Fruit fly (Drosophila melanogaster) whole organism, pupa: ENCODE results near the gene ND-MNLL.
A peak's percentile ranks its signal among the peaks of the same experiment; 100 is the strongest.

Experiments
- CG10348 ChIP-seq: fragments of 200-800 bp; sonication (Bioruptor generic); IDR thresholded peaks from 2 replicates; pipeline ENCODE4 v1.3.6; 2022; ENCODE audit warnings: missing biosample characterization, missing genetic modification characterization
- CG12605 ChIP-seq: fragments of 200-800 bp; sonication (Bioruptor generic); IDR thresholded peaks from 2 replicates; pipeline ENCODE4 v1.3.6; 2022; ENCODE audit warnings: missing biosample characterization, missing genetic modification characterization
- CG13204 ChIP-seq: fragments of 200-800 bp; sonication (Bioruptor generic); optimal IDR thresholded peaks from 2 replicates; lab custom pipeline; 2018; ENCODE audit warnings: missing biosample characterization, mild to moderate bottlenecking, missing genetic modification characterization, moderate library complexity
- CG14655 ChIP-seq: fragments of 200-800 bp; sonication (Bioruptor generic); optimal IDR thresholded peaks from 3 replicates; lab custom pipeline; 2017; ENCODE audit warnings: mild to moderate bottlenecking, missing biosample characterization, missing genetic modification reagents, missing genetic modification characterization
- CG15710 ChIP-seq: fragments of 200-800 bp; sonication (Bioruptor generic); optimal IDR thresholded peaks from 2 replicates; lab custom pipeline; 2018; ENCODE audit warnings: missing biosample characterization, mild to moderate bottlenecking, missing genetic modification characterization, moderate library complexity
- CG17806 ChIP-seq: fragments of 200-800 bp; sonication (Bioruptor generic); optimal IDR thresholded peaks from 2 replicates; lab custom pipeline; 2018; ENCODE audit warnings: missing biosample characterization, mild to moderate bottlenecking, missing genetic modification characterization, moderate library complexity
- CG32121 ChIP-seq: fragments of 200-800 bp; sonication (Bioruptor generic); IDR thresholded peaks from 2 replicates; pipeline ENCODE4 v1.3.6; 2022; ENCODE audit warnings: missing biosample characterization, missing genetic modification characterization
- CG34367 ChIP-seq: fragments of 200-800 bp; sonication (Bioruptor generic); optimal IDR thresholded peaks from 2 replicates; lab custom pipeline; 2018; ENCODE audit warnings: missing biosample characterization, mild to moderate bottlenecking, missing genetic modification characterization
- CG4496 ChIP-seq: fragments of 200-800 bp; sonication (Bioruptor generic); IDR thresholded peaks from 3 replicates; pipeline ENCODE4 v1.3.6; 2022; ENCODE audit warnings: missing biosample characterization, missing genetic modification characterization
- CG8159 ChIP-seq: fragments of 200-800 bp; sonication (Bioruptor generic); optimal IDR thresholded peaks from 3 replicates; lab custom pipeline; 2018; ENCODE audit warnings: missing biosample characterization, mild to moderate bottlenecking, missing genetic modification characterization, moderate library complexity
- CG8301 ChIP-seq: fragments of 200-800 bp; sonication (Bioruptor generic); optimal IDR thresholded peaks from 2 replicates; lab custom pipeline; 2018; ENCODE audit warnings: missing biosample characterization, mild to moderate bottlenecking, missing genetic modification characterization
- CG9948 ChIP-seq: fragments of 200-800 bp; sonication (Bioruptor generic); optimal IDR thresholded peaks from 2 replicates; lab custom pipeline; 2018; ENCODE audit warnings: missing biosample characterization, mild to moderate bottlenecking, missing genetic modification characterization, moderate library complexity
- D1 ChIP-seq: fragments of 200-800 bp; sonication (Bioruptor generic); optimal IDR thresholded peaks from 2 replicates; lab custom pipeline; 2018; ENCODE audit warnings: missing biosample characterization, mild to moderate bottlenecking, missing genetic modification characterization, moderate library complexity
- EcR ChIP-seq: fragments of 200-800 bp; sonication (Bioruptor generic); optimal IDR thresholded peaks from 3 replicates; lab custom pipeline; 2019; ENCODE audit warnings: missing biosample characterization, missing genetic modification characterization, mild to moderate bottlenecking, moderate library complexity, missing genetic modification reagents
- Ets98B ChIP-seq: fragments of 200-800 bp; sonication (Bioruptor generic); IDR thresholded peaks from 2 replicates; pipeline ENCODE4 v1.3.6; 2022; ENCODE audit warnings: missing biosample characterization, missing genetic modification characterization
- Pif1A ChIP-seq: fragments of 200-800 bp; sonication (Bioruptor generic); optimal IDR thresholded peaks from 3 replicates; lab custom pipeline; 2016; ENCODE audit warnings: missing biosample characterization, missing genetic modification characterization
- Pif1B ChIP-seq: fragments of 200-800 bp; sonication (Bioruptor generic); optimal IDR thresholded peaks from 3 replicates; lab custom pipeline; 2016; ENCODE audit warnings: missing biosample characterization, missing genetic modification characterization
- Snoo ChIP-seq: fragments of 200-800 bp; sonication (Bioruptor generic); optimal IDR thresholded peaks from 3 replicates; lab custom pipeline; 2017; ENCODE audit warnings: missing biosample characterization, mild to moderate bottlenecking, missing genetic modification characterization, inconsistent platforms
- fd96Ca ChIP-seq: fragments of 200-800 bp; sonication (Bioruptor generic); IDR thresholded peaks from 3 replicates; pipeline ENCODE4 v1.3.6; 2022; ENCODE audit warnings: missing biosample characterization, missing genetic modification characterization
- gl ChIP-seq: fragments of 200-800 bp; sonication (Bioruptor generic); optimal IDR thresholded peaks from 2 replicates; lab custom pipeline; 2018; ENCODE audit warnings: missing biosample characterization, mild to moderate bottlenecking, missing genetic modification characterization
- rn ChIP-seq: fragments of 200-800 bp; sonication (Bioruptor generic); IDR thresholded peaks from 2 replicates; pipeline ENCODE4 v1.3.6; 2022; ENCODE audit warnings: missing biosample characterization, missing genetic modification characterization

ND-MNLL gene

DNA sequence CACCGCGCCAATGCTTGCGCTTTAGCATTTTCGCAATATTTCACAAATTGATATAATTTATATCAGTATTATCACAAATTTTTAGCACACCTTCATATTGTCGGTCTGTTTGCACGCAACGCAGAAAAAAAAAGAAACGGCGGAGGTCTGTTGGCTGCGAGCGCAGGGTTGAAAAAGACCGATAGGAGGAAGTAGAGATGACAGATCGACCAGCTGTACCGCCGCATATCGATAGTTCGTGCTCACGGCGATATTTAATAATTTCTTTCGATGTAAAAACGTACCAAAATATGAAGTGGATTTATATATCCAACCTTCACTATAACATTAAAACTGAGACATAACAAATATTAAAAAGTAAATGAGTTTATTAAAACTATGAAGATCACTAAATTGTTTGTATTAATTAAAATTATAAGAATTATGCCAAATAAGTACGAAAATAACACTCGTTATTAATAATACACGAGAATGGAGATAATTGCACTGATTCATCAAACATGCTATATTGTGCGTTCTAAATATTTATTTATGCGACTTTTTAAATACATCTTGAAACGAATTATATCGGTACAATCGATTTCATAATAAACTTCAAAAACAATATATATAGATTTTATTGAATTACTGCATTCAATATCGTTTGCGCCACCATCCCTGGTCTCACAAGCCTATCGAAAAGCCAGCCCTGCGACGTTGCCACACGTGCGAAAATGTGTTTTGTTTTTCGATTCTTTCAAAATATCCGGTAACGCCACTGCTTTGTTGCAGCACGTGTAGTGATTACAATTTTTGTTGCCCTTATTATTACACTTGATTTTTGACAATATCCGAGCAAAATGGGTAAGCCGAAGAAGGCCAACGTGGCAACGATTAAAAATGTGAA, 7.8 kb upstream of the ND-MNLL start, which contains the start of the genes RpS6 and bys:
RpS6 (minus strand) TSS at position 179 of the 886 bp plus-strand sequence.
bys (plus strand) TSS at position 728 of the 886 bp plus-strand sequence.
- TF ChIP-seq CG34367 (peak; percentile 24), rn (no peak), Pif1B (GFP tag; lab: Kevin White, UChicago) (no peak), CG12605 (GFP tag; lab: Robert Waterston, UW) (peak; percentile 44; the same call in 1 of the 2 replicates), Pif1A (GFP tag; lab: Kevin White, UChicago) (peak; percentile 61), CG13204 (GFP tag; lab: Kevin White, UChicago) (no peak), Ets98B (peak; percentile 38), Snoo (tag; lab: Kevin White, UChicago) (peak; percentile 60), EcR (no peak), gl (tag; lab: Kevin White, UChicago) (no peak), CG10348 (GFP tag; lab: Robert Waterston, UW) (no peak), CG8301 (tag; lab: Kevin White, UChicago) (no peak), CG8159 (peak; percentile 16), CG9948 (tag; lab: Kevin White, UChicago) (peak; percentile 28), CG32121 (GFP tag; lab: Robert Waterston, UW) (no peak), fd96Ca (GFP tag; lab: Robert Waterston, UW) (peak; percentile 58; the same call in 1 of the 3 replicates), CG15710 (tag; lab: Kevin White, UChicago) (peak; percentile 16), CG17806 (tag; lab: Kevin White, UChicago) (no peak), CG14655 (GFP tag; lab: Kevin White, UChicago) (no peak), D1 (no peak), CG4496 (peak; percentile 66)

DNA sequence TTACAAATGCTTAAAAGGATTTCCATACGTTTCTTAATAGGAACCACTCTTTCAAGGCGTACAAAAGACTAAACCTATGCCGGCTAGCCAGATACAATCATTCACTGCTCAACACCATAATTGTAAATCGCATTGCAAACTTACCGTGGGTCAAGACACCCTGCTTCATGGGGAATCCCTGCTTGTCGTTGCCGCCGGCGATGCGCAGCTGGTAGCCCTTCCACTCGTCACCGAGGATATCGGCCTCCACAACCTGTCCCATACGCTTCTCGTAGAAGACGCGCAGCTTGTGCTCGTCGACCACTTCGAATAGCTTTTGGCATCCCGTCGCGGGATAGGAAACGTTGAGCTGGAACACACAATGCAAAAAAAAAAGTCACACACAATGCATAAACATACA, 7.1 kb upstream of the ND-MNLL start:
- TF ChIP-seq CG15710 (tag; lab: Kevin White, UChicago): no peak

DNA sequence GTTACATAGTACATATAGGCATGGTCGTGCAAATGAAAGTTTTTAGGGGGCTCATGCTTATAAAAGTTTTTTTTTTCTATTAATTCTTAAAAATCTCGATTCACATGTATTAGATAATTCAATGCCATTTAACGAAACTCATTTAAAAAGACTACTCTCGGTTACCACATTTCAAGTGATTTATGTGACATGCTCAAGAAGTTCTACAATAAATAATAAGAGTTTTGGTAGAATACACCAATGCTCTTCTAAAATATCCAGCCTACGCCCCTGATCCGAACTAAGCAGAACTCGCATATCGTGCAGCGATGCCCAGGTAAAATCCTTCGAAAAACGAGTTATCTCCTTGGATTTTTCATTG, 1.1 kb downstream of the ND-MNLL start:
- TF ChIP-seq CG10348 (GFP tag; lab: Robert Waterston, UW): no peak
- no peak for TF ChIP-seq CG12605 (GFP tag; lab: Robert Waterston, UW)
- no peak for TF ChIP-seq rn
- TF ChIP-seq Pif1B (GFP tag; lab: Kevin White, UChicago): no peak
- TF ChIP-seq CG8159: peak; percentile 58
- TF ChIP-seq fd96Ca (GFP tag; lab: Robert Waterston, UW): no peak
- TF ChIP-seq EcR: no peak
- peak; percentile 58; the same call in 2 of the 3 replicates for TF ChIP-seq CG4496
- TF ChIP-seq CG13204 (GFP tag; lab: Kevin White, UChicago): no peak
- peak; percentile 65 for TF ChIP-seq CG15710 (tag; lab: Kevin White, UChicago)
- TF ChIP-seq CG32121 (GFP tag; lab: Robert Waterston, UW): no peak
- TF ChIP-seq CG17806 (tag; lab: Kevin White, UChicago): peak; percentile 47
- TF ChIP-seq CG34367: peak; percentile 33
- TF ChIP-seq CG14655 (GFP tag; lab: Kevin White, UChicago): peak; percentile 77
- 0 out of 2 replicates have a peak, but pooled peaks have one; percentile 7 for TF ChIP-seq Ets98B
- peak; percentile 44 for TF ChIP-seq Snoo (tag; lab: Kevin White, UChicago)
- TF ChIP-seq Pif1A (GFP tag; lab: Kevin White, UChicago): peak; percentile 63
- TF ChIP-seq D1: no peak
- TF ChIP-seq CG9948 (tag; lab: Kevin White, UChicago): peak; percentile 56
- TF ChIP-seq CG8301 (tag; lab: Kevin White, UChicago): peak; percentile 54
- no peak for TF ChIP-seq gl (tag; lab: Kevin White, UChicago)

DNA sequence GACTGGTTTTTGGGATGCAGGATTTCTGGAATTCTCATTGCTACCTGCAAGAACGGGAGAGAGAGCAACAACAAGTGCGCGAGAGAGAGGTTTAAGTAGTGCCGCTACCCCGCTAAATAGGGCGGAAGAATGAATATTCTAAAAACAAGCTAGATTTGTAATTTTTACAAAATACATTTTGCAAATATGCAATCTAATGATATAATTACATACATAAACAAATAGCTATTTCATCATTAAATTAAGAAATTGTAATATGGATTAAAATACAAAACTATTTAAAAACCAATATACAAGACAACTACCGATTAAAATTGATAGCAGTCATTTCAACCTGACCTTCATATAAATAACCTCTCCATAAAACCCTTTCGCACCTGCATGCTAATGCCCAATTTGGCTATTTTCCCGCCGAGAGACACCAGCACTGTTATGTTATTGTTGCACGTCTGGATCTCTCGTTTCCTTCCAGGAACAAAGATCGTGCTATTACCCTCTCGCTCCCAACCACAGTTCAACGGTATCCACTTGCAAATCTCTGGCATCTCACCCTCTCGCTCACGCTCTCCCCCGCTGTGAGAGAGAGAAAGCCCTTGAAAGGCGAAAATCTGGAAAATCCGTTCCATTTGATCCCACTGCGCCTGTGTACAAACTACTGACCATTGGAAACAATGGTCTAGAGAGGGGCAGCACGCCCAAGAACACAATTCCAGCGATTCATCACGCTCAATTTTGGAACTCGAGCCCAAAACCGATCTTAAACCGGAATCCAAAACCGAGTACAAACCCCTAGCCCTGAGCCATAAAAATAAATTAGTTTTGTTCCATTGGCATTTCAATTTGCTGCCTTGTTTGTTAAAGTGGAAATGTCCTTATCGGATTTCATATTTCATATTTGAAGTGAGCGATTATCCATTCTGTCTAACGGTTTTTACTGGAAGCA, 1.7 kb downstream of the ND-MNLL start, which contains the start of gene Nek2:
Nek2 (minus strand) TSS at position 51 of the 943 bp plus-strand sequence.
- TF ChIP-seq Snoo (tag; lab: Kevin White, UChicago): peak; percentile 23
- TF ChIP-seq CG34367: peak; percentile 22
- TF ChIP-seq gl (tag; lab: Kevin White, UChicago): no peak
- peak; percentile 1 for TF ChIP-seq D1
- TF ChIP-seq Pif1A (GFP tag; lab: Kevin White, UChicago): peak; percentile 15
- no peak for TF ChIP-seq CG32121 (GFP tag; lab: Robert Waterston, UW)
- TF ChIP-seq CG9948 (tag; lab: Kevin White, UChicago): peak; percentile 32
- no peak for TF ChIP-seq CG4496
- TF ChIP-seq CG12605 (GFP tag; lab: Robert Waterston, UW): no peak
- peak; percentile 38 for TF ChIP-seq CG8301 (tag; lab: Kevin White, UChicago)
- no peak for TF ChIP-seq CG13204 (GFP tag; lab: Kevin White, UChicago)
- TF ChIP-seq rn: no peak
- peak; percentile 32 for TF ChIP-seq EcR
- TF ChIP-seq CG10348 (GFP tag; lab: Robert Waterston, UW): no peak
- no peak for TF ChIP-seq CG17806 (tag; lab: Kevin White, UChicago)
- no peak for TF ChIP-seq fd96Ca (GFP tag; lab: Robert Waterston, UW)
- peak; percentile 7 for TF ChIP-seq CG15710 (tag; lab: Kevin White, UChicago)
- TF ChIP-seq Ets98B: no peak
- peak; percentile 40 for TF ChIP-seq CG8159
- TF ChIP-seq CG14655 (GFP tag; lab: Kevin White, UChicago): peak; percentile 48
- TF ChIP-seq Pif1B (GFP tag; lab: Kevin White, UChicago): peak; percentile 26
- TF ChIP-seq, all 21 proteins: peak for 11
